Fruit fly (Drosophila melanogaster): Measurements from ENCODE around the gene MnM.

The MnM gene

dm6 chr3L:3164951-3165350 lies 13.4 kb downstream of the MnM start, which contains the start of gene CG32280:
Gene CG32280, plus strand, starts transcription at chr3L:3165181.
- TF ChIP-seq Sp1 (GFP tag; optimal IDR thresholded peaks at IDR 0.05) (peak; percentile 15), dmrt93B (GFP tag; optimal IDR thresholded peaks at IDR 0.05) (no peak), HLH106 (tag; optimal IDR thresholded peaks at IDR 0.05) (peak; percentile 7), Hr83 (GFP tag; optimal IDR thresholded peaks at IDR 0.05; ENCODE audit: poor library complexity, severe bottlenecking) (peak; percentile 17), woc (GFP tag; optimal IDR thresholded peaks at IDR 0.05) (peak; percentile 27), Hr78 (GFP tag; optimal IDR thresholded peaks at IDR 0.05) (no peak), h (GFP tag; optimal IDR thresholded peaks at IDR 0.05) (peak; percentile 66), sage (GFP tag; optimal IDR thresholded peaks at IDR 0.05) (no peak), rgr (GFP tag; optimal IDR thresholded peaks at IDR 0.05) (peak; percentile 23), Dfd (GFP tag; optimal IDR thresholded peaks at IDR 0.05) (no peak), Rel (GFP tag; optimal IDR thresholded peaks at IDR 0.05) (no peak), Rel (tag; optimal IDR thresholded peaks at IDR 0.05) (peak; percentile 53), dl (GFP tag; optimal IDR thresholded peaks at IDR 0.05; ENCODE audit: insufficient read depth in 1 of 2, partially characterized antibody in 2 of 2) (no peak), CG32264 (GFP tag; optimal IDR thresholded peaks at IDR 0.05) (no peak), foxo (GFP tag; optimal IDR thresholded peaks at IDR 0.05) (peak in 1 of 2 experiments; percentile 41), GATAd (GFP tag; optimal IDR thresholded peaks at IDR 0.05) (no peak), lola (GFP tag; optimal IDR thresholded peaks at IDR 0.05) (no peak), N (GFP tag; optimal IDR thresholded peaks at IDR 0.05) (no peak), OdsH (GFP tag; optimal IDR thresholded peaks at IDR 0.05) (peak; percentile 6), sv (GFP tag; optimal IDR thresholded peaks at IDR 0.05) (no peak), Myc (optimal IDR thresholded peaks at IDR 0.05) (no peak), brk (GFP tag; optimal IDR thresholded peaks at IDR 0.05) (no peak)

dm6 chr3L:3162584-3162983 lies 15.8 kb downstream of the MnM start:
- TF ChIP-seq dsf (GFP tag; optimal IDR thresholded peaks at IDR 0.05; ENCODE audit: borderline replicate concordance) (no peak), GATAd (GFP tag; optimal IDR thresholded peaks at IDR 0.05) (no peak), tai (GFP tag; optimal IDR thresholded peaks at IDR 0.05) (no peak), sage (GFP tag; optimal IDR thresholded peaks at IDR 0.05) (no peak), Mio (GFP tag; optimal IDR thresholded peaks at IDR 0.05) (no peak), Hnf4 (GFP tag; optimal IDR thresholded peaks at IDR 0.05) (no peak), ey (GFP tag; optimal IDR thresholded peaks at IDR 0.05) (no peak), h (GFP tag; optimal IDR thresholded peaks at IDR 0.05) (no peak), fru (GFP tag; optimal IDR thresholded peaks at IDR 0.05) (no peak), sv (GFP tag; optimal IDR thresholded peaks at IDR 0.05) (no peak), Rel (GFP tag; optimal IDR thresholded peaks at IDR 0.05) (no peak), Rel (tag; optimal IDR thresholded peaks at IDR 0.05) (no peak)

- TF ChIP-seq psq (GFP tag; optimal IDR thresholded peaks at IDR 0.05) (no peak), Rel (GFP tag; optimal IDR thresholded peaks at IDR 0.05) (no peak), Rel (tag; optimal IDR thresholded peaks at IDR 0.05) (peak; percentile 59)
Observed at dm6 chr3L:3161968-3162367, 16.4 kb downstream of the MnM start, which contains the start of gene rasp. Gene rasp, plus strand, starts transcription at chr3L:3162180.

dm6 chr3L:3159309-3160194 lies 18.8 kb downstream of the MnM start, which contains the start of the genes ND-30 and CG15812:
Gene ND-30, minus strand, starts transcription at chr3L:3159578.
Gene CG15812, plus strand, starts transcription at chr3L:3159991.
- no peak for TF ChIP-seq dsf (GFP tag; optimal IDR thresholded peaks at IDR 0.05; ENCODE audit: borderline replicate concordance)
- peak; percentile 22 for TF ChIP-seq psq (GFP tag; optimal IDR thresholded peaks at IDR 0.05)
- peak; percentile 5 for TF ChIP-seq Hr83 (GFP tag; optimal IDR thresholded peaks at IDR 0.05; ENCODE audit: poor library complexity, severe bottlenecking)
- TF ChIP-seq foxo (GFP tag; optimal IDR thresholded peaks at IDR 0.05), result peak in 1 of 2 experiments; percentile 21

dm6 chr3L:3157651-3158050 lies 20.7 kb downstream of the MnM start:
- TF ChIP-seq fru (GFP tag; optimal IDR thresholded peaks at IDR 0.05) (no peak), Rel (GFP tag; optimal IDR thresholded peaks at IDR 0.05) (no peak), Rel (tag; optimal IDR thresholded peaks at IDR 0.05) (no peak), lola (GFP tag; optimal IDR thresholded peaks at IDR 0.05) (no peak), GATAd (GFP tag; optimal IDR thresholded peaks at IDR 0.05) (no peak), N (GFP tag; optimal IDR thresholded peaks at IDR 0.05) (no peak), CG32264 (GFP tag; optimal IDR thresholded peaks at IDR 0.05) (no peak), pan (optimal IDR thresholded peaks at IDR 0.05) (no peak), Hr83 (GFP tag; optimal IDR thresholded peaks at IDR 0.05; ENCODE audit: poor library complexity, severe bottlenecking) (no peak), br (GFP tag; optimal IDR thresholded peaks at IDR 0.05) (no peak), jim (GFP tag; optimal IDR thresholded peaks at IDR 0.05) (no peak), Sp1 (GFP tag; optimal IDR thresholded peaks at IDR 0.05) (no peak), Dfd (GFP tag; optimal IDR thresholded peaks at IDR 0.05) (no peak), CrebA (GFP tag; optimal IDR thresholded peaks at IDR 0.05; ENCODE audit: borderline replicate concordance) (no peak), Mio (GFP tag; optimal IDR thresholded peaks at IDR 0.05) (no peak), Jra (GFP tag; optimal IDR thresholded peaks at IDR 0.05) (no peak), Hr78 (GFP tag; optimal IDR thresholded peaks at IDR 0.05) (no peak), usp (GFP tag; optimal IDR thresholded peaks at IDR 0.05) (no peak), dsf (GFP tag; optimal IDR thresholded peaks at IDR 0.05; ENCODE audit: borderline replicate concordance) (no peak), h (GFP tag; optimal IDR thresholded peaks at IDR 0.05) (no peak)
